Fruit fly (Drosophila melanogaster): ENCODE measurements around the gene CG7656.

The CG7656 gene

DNA sequence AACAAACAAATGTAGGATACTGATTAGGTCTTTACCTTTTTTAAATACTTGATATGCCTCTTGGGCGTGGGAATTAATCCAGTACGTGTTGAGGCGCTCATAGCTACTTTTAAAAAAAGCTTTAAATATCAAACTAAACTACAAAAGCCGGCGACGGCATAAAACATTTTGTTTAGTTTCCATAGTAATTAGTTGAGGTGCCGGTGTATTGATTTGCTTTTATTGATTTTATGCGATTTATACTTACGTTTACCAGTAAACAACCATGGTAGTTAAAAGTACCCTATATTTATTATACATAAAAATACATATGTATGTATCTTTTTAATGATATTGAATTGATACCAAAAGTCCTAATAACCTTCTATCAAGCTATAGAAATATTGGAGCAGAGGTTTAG lies 24.8 kb upstream of the CG7656 start, which contains the start of gene CG13449:
TSS of gene CG13449 (minus strand) at position 101 of the 400 bp plus-strand sequence.
- no peak for TF ChIP-seq CG17801 (GFP tag; optimal IDR thresholded peaks at IDR 0.05; ENCODE audit: partially characterized antibody)

DNA sequence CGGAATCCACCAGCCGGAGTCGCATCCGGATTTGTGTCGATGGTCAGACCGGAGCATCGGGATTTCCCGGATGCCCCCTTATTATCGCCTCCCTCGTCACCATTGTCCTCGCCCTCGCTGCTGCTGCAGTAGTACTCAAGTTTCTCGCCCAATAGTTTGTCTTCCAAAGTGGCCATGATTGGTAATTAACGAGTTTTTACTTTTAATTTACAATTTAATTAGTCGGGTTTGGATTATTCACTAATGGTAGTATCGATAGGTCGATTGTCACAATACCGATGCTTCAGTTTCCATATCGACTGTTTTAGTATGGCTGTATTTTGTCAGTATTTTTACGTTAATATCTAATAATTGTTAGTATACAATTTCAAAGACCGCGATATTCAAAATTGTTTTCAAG lies 22.1 kb upstream of the CG7656 start, which contains the start of gene CG7650:
TSS of gene CG7650 (minus strand) at position 278 of the 400 bp plus-strand sequence.
- TF ChIP-seq CG17801 (GFP tag; optimal IDR thresholded peaks at IDR 0.05; ENCODE audit: partially characterized antibody), result no peak

DNA sequence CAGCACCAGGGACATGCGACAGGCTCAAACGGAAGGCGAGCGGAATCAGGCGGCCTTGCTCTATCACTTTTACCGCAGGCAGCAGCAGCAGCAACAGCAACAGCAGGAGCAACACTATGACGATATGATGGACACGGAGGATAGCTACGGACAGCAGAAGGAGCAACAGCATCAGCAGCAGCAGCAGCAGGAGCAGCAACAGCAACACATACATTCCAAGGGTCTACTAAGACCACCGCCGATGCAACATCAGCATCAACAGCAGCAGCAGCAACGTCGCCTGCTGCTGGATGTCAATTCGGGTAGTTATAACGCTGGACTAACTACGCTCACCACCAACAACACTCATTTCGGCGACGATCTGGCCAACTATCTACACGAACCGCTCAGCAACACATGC lies 17.0 kb upstream of the CG7656 start:
- no peak for TF ChIP-seq CG17801 (GFP tag; optimal IDR thresholded peaks at IDR 0.05; ENCODE audit: partially characterized antibody)

DNA sequence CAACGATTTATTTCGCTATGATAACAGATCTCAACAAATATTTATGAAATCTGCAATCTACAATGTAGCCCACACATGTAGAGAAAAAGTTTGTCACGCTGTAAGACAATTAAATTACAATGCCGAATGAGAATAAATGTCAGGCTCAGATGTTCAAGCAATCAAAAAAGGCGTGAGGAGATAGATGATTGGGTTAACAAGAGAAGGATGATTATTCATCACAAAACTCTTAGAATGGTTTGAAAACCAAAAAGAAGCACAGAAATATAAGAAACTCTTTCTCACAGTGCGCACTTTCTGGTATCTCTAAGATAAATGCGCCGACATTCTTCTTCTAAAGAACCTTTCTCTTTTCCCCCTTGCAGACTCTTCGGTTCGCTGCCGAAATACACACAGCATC lies 12.1 kb upstream of the CG7656 start:
- TF ChIP-seq CG17801 (GFP tag; optimal IDR thresholded peaks at IDR 0.05; ENCODE audit: partially characterized antibody), result no peak

DNA sequence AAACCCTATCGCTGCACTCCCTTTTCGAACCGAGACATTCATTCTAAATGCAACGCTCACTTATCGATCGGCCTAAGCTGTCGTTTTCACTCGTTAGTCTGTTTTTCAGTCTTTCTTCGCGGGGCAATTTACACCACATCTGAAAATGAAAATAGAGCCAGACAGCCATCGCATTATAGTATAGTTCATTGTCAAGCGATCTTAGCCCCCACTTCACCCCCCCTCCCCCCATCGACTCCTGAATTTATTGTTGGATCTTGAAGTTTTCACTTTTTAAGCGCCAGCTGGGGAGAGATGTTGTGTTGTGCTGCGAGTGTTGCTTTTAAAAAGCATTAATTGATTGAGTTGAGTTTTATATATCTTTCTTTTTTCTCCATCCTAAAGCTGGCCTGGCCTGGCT lies 11.2 kb upstream of the CG7656 start:
- TF ChIP-seq CG17801 (GFP tag; optimal IDR thresholded peaks at IDR 0.05; ENCODE audit: partially characterized antibody), result no peak

DNA sequence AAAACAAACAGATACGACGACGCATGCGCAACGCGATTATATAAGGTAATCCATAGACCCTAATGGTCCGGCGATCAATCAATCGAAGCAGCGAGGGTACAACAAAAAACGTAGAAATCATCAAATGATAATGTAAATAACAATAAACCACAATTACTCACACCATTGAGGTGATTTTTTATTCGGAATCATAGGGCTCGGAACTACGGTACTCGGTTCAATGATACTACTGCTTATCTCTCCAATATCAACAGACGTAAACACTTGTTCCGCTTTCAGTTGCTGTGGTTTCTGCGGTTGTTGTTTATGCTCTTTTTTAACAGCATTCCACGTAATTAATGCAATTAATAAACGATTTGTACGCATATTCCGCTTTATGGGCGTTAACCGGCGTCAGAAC lies 10.0 kb upstream of the CG7656 start:
- TF ChIP-seq CG17801 (GFP tag; optimal IDR thresholded peaks at IDR 0.05; ENCODE audit: partially characterized antibody), result no peak

DNA sequence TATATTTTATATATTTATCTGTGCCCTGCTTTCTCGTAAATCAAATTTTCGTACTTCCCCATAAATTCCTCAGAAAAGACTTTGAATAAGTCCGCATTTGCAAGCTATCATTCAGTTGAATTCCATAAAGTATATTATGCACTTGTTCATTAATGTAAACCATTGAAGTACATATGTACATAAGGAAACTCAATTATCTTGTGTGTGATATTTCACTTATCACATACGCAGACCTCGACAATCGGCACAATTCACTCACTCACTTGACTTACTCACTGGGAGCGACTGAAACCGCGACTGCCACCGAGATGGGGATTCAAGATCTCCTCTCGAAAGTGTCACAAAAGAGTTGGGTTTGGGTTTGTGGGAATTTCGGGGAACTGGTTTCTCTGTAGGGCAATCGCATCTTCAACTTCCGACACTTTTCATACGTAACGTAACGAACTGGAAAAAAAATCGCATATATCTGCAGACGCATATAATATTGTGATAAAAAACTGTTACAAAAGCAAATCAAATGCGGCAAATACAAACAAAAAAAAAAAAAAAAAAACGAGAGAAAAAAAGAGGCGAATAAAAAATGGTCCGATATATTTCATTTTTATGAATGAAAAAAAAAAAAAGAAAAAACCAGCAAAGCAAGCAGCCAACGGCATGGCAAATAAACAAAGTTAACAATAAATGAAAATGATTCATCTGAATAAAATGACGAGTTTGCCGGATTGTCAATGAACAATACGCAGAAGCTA lies 9.2 kb upstream of the CG7656 start:
- TF ChIP-seq CG17801 (GFP tag; optimal IDR thresholded peaks at IDR 0.05; ENCODE audit: partially characterized antibody), result no peak

DNA sequence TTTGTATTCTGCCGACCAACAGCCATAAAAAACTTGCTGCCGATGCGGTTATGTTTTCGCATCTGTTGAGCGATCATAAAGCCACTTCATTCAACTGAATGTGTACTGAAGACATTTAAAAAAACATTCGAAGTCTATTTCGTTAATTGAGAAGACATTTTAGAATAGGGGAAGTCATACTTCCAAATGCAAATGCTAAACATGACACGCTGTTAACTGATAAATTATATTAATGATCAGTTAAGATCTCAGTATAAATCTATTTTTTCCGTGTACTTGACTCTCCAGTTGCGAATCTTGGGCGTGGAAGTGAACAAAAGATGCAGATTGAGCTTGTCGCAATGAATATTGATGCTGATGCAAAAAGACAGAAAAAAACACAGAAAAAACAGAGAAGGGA lies 8.0 kb upstream of the CG7656 start:
- TF ChIP-seq CG17801 (GFP tag; optimal IDR thresholded peaks at IDR 0.05; ENCODE audit: partially characterized antibody), result no peak

DNA sequence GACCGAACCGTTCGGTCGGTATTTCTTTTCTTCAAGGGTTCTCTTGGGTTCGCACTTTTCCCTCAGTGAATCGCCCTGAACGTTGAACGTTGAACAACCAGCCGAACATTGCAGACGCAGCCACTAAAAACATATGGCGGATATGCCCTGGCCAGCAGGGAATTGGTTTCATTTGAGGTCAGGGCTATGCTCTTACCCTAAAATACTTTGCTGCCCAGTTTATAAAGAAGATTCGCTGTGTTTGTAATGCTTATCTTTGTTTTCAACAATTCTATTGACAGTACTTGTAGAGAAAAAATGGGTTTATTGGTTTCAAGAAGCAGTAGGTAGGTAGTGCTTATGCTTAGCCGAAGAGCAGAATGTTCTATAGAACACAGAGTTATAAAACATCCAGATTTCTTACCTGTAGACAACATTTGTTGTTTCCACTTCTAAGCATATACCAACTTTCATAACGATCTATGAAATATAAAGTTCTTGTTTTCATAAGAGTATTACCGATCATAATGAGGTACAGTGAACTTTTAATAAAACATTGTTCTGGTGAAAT lies 7.3 kb upstream of the CG7656 start:
- TF ChIP-seq CG17801 (GFP tag; optimal IDR thresholded peaks at IDR 0.05; ENCODE audit: partially characterized antibody), result no peak

DNA sequence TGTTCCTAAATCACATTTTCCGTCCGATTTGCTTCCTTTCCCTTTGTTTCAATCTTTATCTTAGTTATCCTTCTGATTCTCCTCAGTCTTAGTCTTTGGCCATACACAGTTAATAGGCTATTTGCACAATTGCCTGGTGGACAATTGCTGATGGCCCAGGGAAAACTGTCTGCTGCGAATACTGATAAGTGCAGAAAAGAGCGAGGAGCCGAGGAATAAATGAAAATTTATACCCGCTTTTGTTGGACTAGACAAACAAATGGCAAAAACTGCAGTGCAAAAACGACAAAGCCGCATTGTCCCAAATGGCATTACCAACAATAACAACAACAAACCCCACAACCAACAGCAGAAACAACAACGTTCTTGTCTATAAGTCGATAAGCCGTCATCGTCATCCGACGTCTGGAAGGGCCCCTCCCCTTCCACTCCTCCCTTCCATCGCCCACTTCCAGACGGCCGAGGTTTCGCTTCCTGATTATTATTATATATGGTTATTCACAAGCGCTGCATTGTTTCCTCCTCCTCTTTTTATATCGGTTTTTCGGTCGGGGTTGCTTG lies 6.2 kb upstream of the CG7656 start:
- no peak for TF ChIP-seq CG17801 (GFP tag; optimal IDR thresholded peaks at IDR 0.05; ENCODE audit: partially characterized antibody)

DNA sequence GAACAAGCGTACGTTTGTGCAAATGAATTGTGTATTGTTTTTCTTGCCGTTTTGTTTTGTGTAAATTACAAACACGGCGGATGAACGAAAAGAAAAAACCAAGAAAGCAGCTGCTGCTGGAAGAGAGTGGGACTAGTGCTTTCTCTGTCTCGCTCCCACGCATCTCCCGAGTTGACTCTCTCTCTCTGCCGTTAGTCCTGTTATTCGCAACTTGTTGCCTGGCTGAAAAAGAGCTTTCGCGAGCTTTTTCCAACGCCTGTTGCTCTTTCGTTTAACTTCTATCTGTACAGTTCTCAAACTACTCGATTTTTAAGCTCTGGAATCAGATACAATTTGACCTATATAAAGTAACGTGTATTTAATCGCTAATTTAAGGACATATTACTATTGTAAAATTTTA lies 5.4 kb upstream of the CG7656 start:
- no peak for TF ChIP-seq CG17801 (GFP tag; optimal IDR thresholded peaks at IDR 0.05; ENCODE audit: partially characterized antibody)

DNA sequence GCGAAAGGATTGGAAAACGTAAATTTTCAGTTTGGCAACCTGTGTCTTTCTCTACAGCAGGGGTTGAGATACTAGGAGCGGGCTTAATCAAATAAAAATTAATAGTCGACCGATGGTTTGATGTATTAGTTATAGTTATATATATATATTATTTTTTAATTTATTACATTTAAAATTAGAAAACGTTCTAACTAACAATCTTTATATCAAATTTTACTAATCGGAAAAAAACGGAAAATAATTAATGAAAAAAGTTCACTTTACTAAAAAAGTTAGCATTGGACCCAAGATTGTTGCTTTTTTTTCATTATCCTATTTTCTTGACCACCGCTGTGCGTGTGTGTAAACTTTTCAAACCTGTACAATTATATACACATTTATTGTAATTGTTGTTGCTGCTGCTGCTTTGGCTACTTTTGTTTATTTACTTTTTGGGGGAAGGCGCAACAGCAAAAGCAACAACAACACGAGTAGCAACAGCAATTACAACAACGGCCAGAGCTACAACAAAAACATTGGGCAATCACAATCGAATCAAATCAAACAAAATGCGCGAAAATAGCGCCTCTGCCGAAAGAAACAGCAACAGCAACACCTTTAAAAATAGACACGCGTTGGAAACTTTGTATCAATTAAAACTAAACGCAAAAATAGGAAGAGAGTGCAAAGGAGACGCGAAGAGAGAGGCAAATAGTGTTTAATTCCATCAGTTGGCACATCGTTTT lies 4.7 kb upstream of the CG7656 start:
- TF ChIP-seq CG17801 (GFP tag; optimal IDR thresholded peaks at IDR 0.05; ENCODE audit: partially characterized antibody), result no peak

DNA sequence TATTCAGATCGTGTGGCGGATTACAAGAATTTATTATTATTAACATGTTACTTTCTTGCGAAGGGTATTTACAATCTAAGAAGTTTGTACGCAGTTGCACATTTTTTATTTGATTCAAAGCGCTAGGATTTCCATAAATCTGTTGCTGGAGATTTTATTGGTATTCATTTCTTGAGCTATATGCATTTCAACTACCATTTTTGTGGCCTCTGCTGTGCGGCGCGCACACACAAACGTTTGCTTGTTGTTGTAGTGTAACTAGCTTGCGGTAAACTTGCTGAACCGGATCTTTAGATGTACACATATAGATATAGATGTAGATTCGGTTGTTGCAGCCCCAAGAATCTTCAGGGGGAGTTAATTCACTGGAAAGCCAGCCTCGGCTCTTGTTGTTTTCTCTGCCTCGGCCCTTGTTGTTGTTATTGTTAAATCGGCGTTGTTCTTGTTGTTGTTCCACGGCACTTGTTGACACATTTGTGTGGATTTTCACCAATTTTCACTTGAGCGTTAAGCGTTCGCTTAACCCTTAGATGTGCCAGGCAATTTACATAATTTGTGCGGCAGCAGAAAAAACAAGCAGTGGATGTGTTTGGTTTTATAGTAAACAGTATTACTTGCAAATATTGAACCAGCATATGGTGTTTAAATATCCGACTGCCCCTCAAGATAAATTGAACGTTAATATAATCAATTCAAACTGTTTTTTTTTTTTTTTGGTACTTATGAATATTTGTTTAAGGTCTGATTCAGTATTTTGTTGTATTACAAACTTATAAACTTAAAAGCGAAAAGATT lies 3.0 kb upstream of the CG7656 start:
- TF ChIP-seq CG17801 (GFP tag; optimal IDR thresholded peaks at IDR 0.05; ENCODE audit: partially characterized antibody), result no peak

DNA sequence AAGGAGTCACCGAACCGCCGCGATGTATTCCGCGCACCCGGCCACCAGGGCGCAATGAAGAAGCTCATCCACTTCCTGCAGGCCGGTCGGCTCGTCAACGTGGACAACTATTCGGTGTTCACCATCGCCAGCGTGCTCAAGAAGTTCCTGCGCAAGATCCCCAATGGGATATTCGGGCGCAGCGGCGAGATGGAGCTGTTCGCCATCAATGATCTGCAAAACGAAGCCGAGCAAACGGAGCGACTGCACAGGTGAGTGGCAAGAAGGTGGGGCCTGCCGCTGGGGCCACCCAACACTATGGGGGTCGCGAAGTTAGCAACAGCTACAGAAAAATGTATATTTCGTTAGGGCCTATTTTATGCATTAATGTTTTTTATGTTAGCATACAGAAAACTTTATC lies 1.8 kb upstream of the CG7656 start:
- no peak for TF ChIP-seq CG17801 (GFP tag; optimal IDR thresholded peaks at IDR 0.05; ENCODE audit: partially characterized antibody)
